Fruit fly (Drosophila melanogaster) whole organism, embryonic: Measurements from ENCODE around the gene Tmc.
A peak's percentile ranks its signal among the peaks of the same experiment; 100 is the strongest.

Source experiments
- Atf6 ChIP-seq: fragments of 200-800 bp; sonication (Bioruptor generic); IDR thresholded peaks from 2 replicates; pipeline ENCODE4 v1.3.6; 2022; ENCODE audit warnings: missing biosample characterization, missing genetic modification characterization
- BEAF-32 ChIP-seq: fragments of 200-800 bp; sonication (Bioruptor generic); optimal IDR thresholded peaks from 3 replicates; lab custom pipeline; 2017; ENCODE audit warnings: missing biosample characterization, missing genetic modification characterization, mild to moderate bottlenecking, moderate library complexity, missing genetic modification reagents
- C15 ChIP-seq: fragments of 200-800 bp; sonication (Bioruptor generic); IDR thresholded peaks from 3 replicates; pipeline ENCODE4 v1.3.6; 2022; ENCODE audit warnings: missing biosample characterization, missing genetic modification characterization
- CG10267 ChIP-seq: fragments of 200-800 bp; sonication (Bioruptor generic); optimal IDR thresholded peaks from 2 replicates; lab custom pipeline; 2018; ENCODE audit warnings: missing biosample characterization, mild to moderate bottlenecking, missing genetic modification characterization, moderate library complexity
- CG10366 ChIP-seq: fragments of 200-800 bp; sonication (Bioruptor generic); IDR thresholded peaks from 2 replicates; pipeline ENCODE4 v1.3.6; 2022; ENCODE audit warnings: missing biosample characterization, missing genetic modification characterization
- CG10654 ChIP-seq: fragments of 200-800 bp; sonication (Bioruptor generic); optimal IDR thresholded peaks from 2 replicates; lab custom pipeline; 2016; ENCODE audit warnings: missing biosample characterization, missing genetic modification characterization
- CG10959 ChIP-seq: fragments of 200-800 bp; sonication (Bioruptor generic); IDR thresholded peaks from 2 replicates; pipeline ENCODE4 v1.3.6; 2022; ENCODE audit warnings: missing biosample characterization, missing genetic modification characterization
- CG12071 ChIP-seq: fragments of 200-800 bp; sonication (Bioruptor generic); optimal IDR thresholded peaks from 3 replicates; lab custom pipeline; 2018; ENCODE audit warnings: missing biosample characterization, mild to moderate bottlenecking, missing genetic modification characterization
- CG12219 ChIP-seq: fragments of 200-800 bp; sonication (Bioruptor generic); optimal IDR thresholded peaks from 3 replicates; lab custom pipeline; 2018; ENCODE audit warnings: missing biosample characterization, mild to moderate bottlenecking, missing genetic modification characterization
- CG13123 ChIP-seq: fragments of 200-800 bp; sonication (Bioruptor generic); optimal IDR thresholded peaks from 2 replicates; lab custom pipeline; 2016; ENCODE audit warnings: missing biosample characterization, missing genetic modification characterization
- CG13287 ChIP-seq: fragments of 200-800 bp; sonication (Bioruptor generic); IDR thresholded peaks from 2 replicates; pipeline ENCODE4 v1.3.6; 2022; ENCODE audit warnings: missing biosample characterization, missing genetic modification characterization; ENCODE audit not compliant: partially characterized antibody
- CG13624 ChIP-seq: fragments of 200-800 bp; sonication (Bioruptor generic); optimal IDR thresholded peaks from 2 replicates; lab custom pipeline; 2016; ENCODE audit warnings: missing biosample characterization, missing genetic modification characterization
- CG14014 ChIP-seq: fragments of 200-800 bp; sonication (Bioruptor generic); IDR thresholded peaks from 2 replicates; pipeline ENCODE4 v1.3.6; 2022; ENCODE audit warnings: missing biosample characterization, missing genetic modification characterization
- CG2129 ChIP-seq: fragments of 200-800 bp; sonication (Bioruptor generic); IDR thresholded peaks from 2 replicates; pipeline ENCODE4 v1.3.6; 2022; ENCODE audit warnings: missing biosample characterization, missing genetic modification characterization; ENCODE audit not compliant: partially characterized antibody
- CG2202 ChIP-seq: fragments of 200-800 bp; sonication (Bioruptor generic); optimal IDR thresholded peaks from 2 replicates; lab custom pipeline; 2018; ENCODE audit warnings: missing biosample characterization, mild to moderate bottlenecking, missing genetic modification characterization
- CG2875 ChIP-seq: fragments of 200-800 bp; sonication (Bioruptor generic); optimal IDR thresholded peaks from 2 replicates; lab custom pipeline; 2017; ENCODE audit warnings: missing biosample characterization, mild to moderate bottlenecking, missing genetic modification characterization, missing genetic modification reagents
- CG30020 ChIP-seq: fragments of 200-800 bp; optimal IDR thresholded peaks from 2 replicates; lab custom pipeline; 2019; ENCODE audit warnings: missing biosample characterization, mild to moderate bottlenecking, missing genetic modification characterization, moderate library complexity
- CG7786 ChIP-seq: fragments of 200-800 bp; sonication (Bioruptor generic); optimal IDR thresholded peaks from 2 replicates; lab custom pipeline; 2016; ENCODE audit warnings: missing biosample characterization, missing genetic modification characterization
- CG7928 ChIP-seq: fragments of 200-800 bp; sonication (Bioruptor generic); optimal IDR thresholded peaks from 2 replicates; lab custom pipeline; 2017; ENCODE audit warnings: missing biosample characterization, mild to moderate bottlenecking, missing genetic modification characterization
- CG9609 ChIP-seq: fragments of 200-800 bp; sonication (Bioruptor generic); optimal IDR thresholded peaks from 3 replicates; lab custom pipeline; 2016; ENCODE audit warnings: missing biosample characterization, missing genetic modification characterization
- CHES-1-like ChIP-seq: fragments of 200-800 bp; sonication (Bioruptor generic); optimal IDR thresholded peaks from 2 replicates; lab custom pipeline; 2016; ENCODE audit warnings: missing biosample characterization, missing genetic modification characterization
- CTCF ChIP-seq: fragments of 200-800 bp; sonication (Bioruptor generic); optimal IDR thresholded peaks from 2 replicates; lab custom pipeline; 2017; ENCODE audit warnings: missing biosample characterization, mild to moderate bottlenecking, missing genetic modification characterization, moderate library complexity
- Eip74EF ChIP-seq, 2 experiments: fragments of 200-800 bp in 1 of 2; fragments of >200 bp in 1 of 2; sonication (Bioruptor generic) in 1 of 2; optimal IDR thresholded peaks; 2 replicates each; lab custom pipeline; 2017 to 2019; ENCODE audit warnings: missing biosample characterization in 2 of 2, missing genetic modification characterization in 2 of 2, mild to moderate bottlenecking in 1 of 2, moderate library complexity in 1 of 2
- HLHmδ ChIP-seq: fragments of 200-800 bp; sonication (Bioruptor generic); optimal IDR thresholded peaks from 2 replicates; lab custom pipeline; 2018; ENCODE audit warnings: missing biosample characterization, mild to moderate bottlenecking, missing genetic modification characterization, moderate library complexity
- HmgZ ChIP-seq: fragments of 200-800 bp; sonication (Bioruptor generic); optimal IDR thresholded peaks from 2 replicates; lab custom pipeline; 2018; ENCODE audit warnings: missing biosample characterization, mild to moderate bottlenecking, missing genetic modification characterization
- Max ChIP-seq: fragments of 200-800 bp; sonication (Bioruptor generic); optimal IDR thresholded peaks from 2 replicates; lab custom pipeline; 2016; ENCODE audit warnings: missing biosample characterization, mild to moderate bottlenecking, missing genetic modification characterization
- Ravus ChIP-seq: fragments of 200-800 bp; sonication (Bioruptor generic); IDR thresholded peaks from 2 replicates; pipeline ENCODE4 v1.3.6; 2022; ENCODE audit warnings: missing biosample characterization, missing genetic modification characterization
- Rfx ChIP-seq: fragments of 200-800 bp; sonication (Bioruptor generic); IDR thresholded peaks from 2 replicates; pipeline ENCODE4 v1.3.6; 2022; ENCODE audit warnings: missing biosample characterization, missing genetic modification characterization
- Side ChIP-seq: fragments of 200-800 bp; sonication (Bioruptor generic); optimal IDR thresholded peaks from 2 replicates; lab custom pipeline; 2016; ENCODE audit warnings: missing biosample characterization, missing genetic modification characterization
- Sry-δ ChIP-seq: fragments of 200-800 bp; sonication (Bioruptor generic); optimal IDR thresholded peaks from 2 replicates; lab custom pipeline; 2016; ENCODE audit warnings: missing biosample characterization, missing genetic modification characterization
- Ssrp ChIP-seq: fragments of 200-800 bp; sonication (Bioruptor generic); optimal IDR thresholded peaks from 2 replicates; lab custom pipeline; 2018; ENCODE audit warnings: missing biosample characterization, mild to moderate bottlenecking, missing genetic modification characterization, moderate library complexity
- ab ChIP-seq: fragments of 200-800 bp; sonication (Bioruptor generic); optimal IDR thresholded peaks from 2 replicates; lab custom pipeline; 2016; ENCODE audit warnings: missing biosample characterization, missing genetic modification characterization
- amos ChIP-seq: fragments of 200-800 bp; sonication (Bioruptor generic); IDR thresholded peaks from 2 replicates; pipeline ENCODE4 v1.3.6; 2022; ENCODE audit warnings: missing biosample characterization, missing genetic modification characterization; ENCODE audit not compliant: partially characterized antibody
- bbx ChIP-seq: fragments of 200-800 bp; sonication (Bioruptor generic); IDR thresholded peaks from 2 replicates; pipeline ENCODE4 v1.3.6; 2022; ENCODE audit warnings: missing biosample characterization, missing genetic modification characterization; ENCODE audit not compliant: partially characterized antibody
- chif ChIP-seq, 2 experiments: fragments of 200-800 bp; sonication (Bioruptor generic); optimal IDR thresholded peaks; 3 replicates each; lab custom pipeline; 2016; ENCODE audit warnings: missing biosample characterization in 2 of 2, missing genetic modification characterization in 2 of 2
- chm ChIP-seq: fragments of 200-800 bp; sonication (Bioruptor generic); IDR thresholded peaks from 2 replicates; pipeline ENCODE4 v1.3.6; 2022; ENCODE audit warnings: missing biosample characterization, missing genetic modification characterization
- dimm ChIP-seq: fragments of 200-800 bp; sonication (Bioruptor generic); IDR thresholded peaks from 2 replicates; pipeline ENCODE4 v1.3.6; 2022; ENCODE audit warnings: missing biosample characterization, missing genetic modification characterization
- dm ChIP-seq: fragments of 200-800 bp; sonication (Bioruptor generic); optimal IDR thresholded peaks from 3 replicates; lab custom pipeline; 2016; ENCODE audit warnings: missing biosample characterization, missing genetic modification characterization
- exex ChIP-seq: fragments of 200-800 bp; sonication (Bioruptor generic); optimal IDR thresholded peaks from 4 replicates; lab custom pipeline; 2018; ENCODE audit warnings: missing biosample characterization, mild to moderate bottlenecking, missing genetic modification characterization, moderate library complexity
- fru ChIP-seq: fragments of >200 bp; optimal IDR thresholded peaks from 2 replicates; lab custom pipeline; 2017
- maf-S ChIP-seq: fragments of 200-800 bp; sonication (Bioruptor generic); optimal IDR thresholded peaks from 2 replicates; lab custom pipeline; 2016; ENCODE audit warnings: missing biosample characterization, missing genetic modification characterization
- mirr ChIP-seq: fragments of 200-800 bp; sonication (Bioruptor generic); optimal IDR thresholded peaks from 3 replicates; lab custom pipeline; 2018; ENCODE audit warnings: missing biosample characterization, mild to moderate bottlenecking, missing genetic modification characterization
- nerfin-1 ChIP-seq: fragments of 200-800 bp; sonication (Bioruptor generic); optimal IDR thresholded peaks from 3 replicates; lab custom pipeline; 2019; ENCODE audit warnings: missing biosample characterization, mild to moderate bottlenecking, missing genetic modification characterization, moderate library complexity
- org-1 ChIP-seq: fragments of 200-800 bp; sonication (Bioruptor generic); optimal IDR thresholded peaks from 2 replicates; lab custom pipeline; 2017; ENCODE audit warnings: missing biosample characterization, missing genetic modification characterization
- pnt ChIP-seq: fragments of 200-800 bp; sonication (Bioruptor generic); optimal IDR thresholded peaks from 3 replicates; lab custom pipeline; 2016; ENCODE audit warnings: missing biosample characterization, missing genetic modification characterization
- sc ChIP-seq, 3 experiments: fragments of >200 bp in 2 of 3; fragments of 200-800 bp in 1 of 3; sonication (Bioruptor generic) in 1 of 3; optimal IDR thresholded peaks; 2 replicates in 2 of 3; 3 replicates in 1 of 3; lab custom pipeline; 2017; ENCODE audit warnings: mild to moderate bottlenecking in 1 of 3, missing biosample characterization in 1 of 3, missing genetic modification characterization in 1 of 3, missing genetic modification reagents in 1 of 3
- slp2 ChIP-seq: fragments of 200-800 bp; sonication (Bioruptor generic); optimal IDR thresholded peaks from 2 replicates; lab custom pipeline; 2016; ENCODE audit warnings: missing biosample characterization, missing genetic modification characterization
- sna ChIP-seq: fragments of 200-800 bp; sonication (Bioruptor generic); IDR thresholded peaks from 2 replicates; pipeline ENCODE4 v1.3.6; 2022; ENCODE audit warnings: missing biosample characterization, missing genetic modification characterization; ENCODE audit not compliant: partially characterized antibody
- stwl ChIP-seq: fragments of 200-800 bp; sonication (Bioruptor generic); optimal IDR thresholded peaks from 3 replicates; lab custom pipeline; 2018; ENCODE audit warnings: missing biosample characterization, mild to moderate bottlenecking, missing genetic modification characterization, moderate library complexity
- tgo ChIP-seq: fragments of 200-800 bp; sonication (Bioruptor generic); IDR thresholded peaks from 3 replicates; pipeline ENCODE4 v1.3.6; 2022; ENCODE audit warnings: missing biosample characterization, missing genetic modification characterization
- tna ChIP-seq: fragments of 200-800 bp; sonication (Bioruptor generic); IDR thresholded peaks from 2 replicates; pipeline ENCODE4 v1.3.6; 2022; ENCODE audit warnings: missing biosample characterization, missing genetic modification characterization; ENCODE audit not compliant: partially characterized antibody
- vvl ChIP-seq: fragments of 200-800 bp; sonication (Bioruptor generic); IDR thresholded peaks from 2 replicates; pipeline ENCODE4 v1.3.6; 2022; ENCODE audit warnings: missing biosample characterization, missing genetic modification characterization

Tmc gene

dm6 chr3L:9624014-9624413 lies 26.4 kb downstream of the Tmc start, which contains the start of gene CG3335 (continued):
- TF ChIP-seq Side (GFP tag; lab: Kevin White, UChicago) (no peak), CG10654 (no peak), CG7786 (GFP tag; lab: Kevin White, UChicago) (no peak), CG30020 (tag; lab: Kevin White, UChicago) (no peak), CG13287 (GFP tag; lab: Robert Waterston, UW) (peak; percentile 87), dm (GFP tag; lab: Kevin White, UChicago) (peak; percentile 95), sc (optimal IDR thresholded peaks at IDR 0.05; lab: Kevin White, UChicago) (no peak), sc (GFP tag; optimal IDR thresholded peaks at IDR 0.05; lab: Kevin White, UChicago) (no peak), vvl (GFP tag; lab: Robert Waterston, UW) (no peak), C15 (GFP tag; lab: Robert Waterston, UW) (no peak), CG13624 (GFP tag; lab: Kevin White, UChicago) (no peak), amos (GFP tag; lab: Robert Waterston, UW) (peak; percentile 82), Eip74EF (GFP tag; optimal IDR thresholded peaks at IDR 0.05; lab: Kevin White, UChicago) (no peak), CG2202 (tag; lab: Kevin White, UChicago) (no peak), CG13123 (GFP tag; lab: Kevin White, UChicago) (no peak), tgo (GFP tag; lab: Robert Waterston, UW) (no peak), chif (GFP tag; optimal IDR thresholded peaks at IDR 0.05; lab: Kevin White, UChicago) (no peak), HmgZ (tag; lab: Kevin White, UChicago) (peak; percentile 30), CG2875 (GFP tag; lab: Kevin White, UChicago) (no peak), sna (GFP tag; lab: Robert Waterston, UW) (peak; percentile 49; the same call in 1 of the 2 replicates), Max (GFP tag; lab: Kevin White, UChicago) (peak; percentile 50), tna (no peak), dimm (no peak), CG2129 (GFP tag; lab: Robert Waterston, UW) (peak; percentile 46; the same call in 1 of the 2 replicates), HLHmδ (GFP tag; lab: Kevin White, UChicago) (no peak), stwl (tag; lab: Kevin White, UChicago) (peak; percentile 72), nerfin-1 (tag; lab: Kevin White, UChicago) (no peak), Atf6 (GFP tag; lab: Robert Waterston, UW) (no peak), CG14014 (no peak), Sry-δ (GFP tag; lab: Kevin White, UChicago) (peak; percentile 78), chm (GFP tag; lab: Robert Waterston, UW) (no peak), fru (lab: Kevin White, UChicago) (no peak), CTCF (GFP tag; lab: Kevin White, UChicago) (peak; percentile 34), slp2 (GFP tag; lab: Kevin White, UChicago) (no peak), pnt (GFP tag; lab: Kevin White, UChicago) (no peak), Ssrp (tag; lab: Kevin White, UChicago) (no peak), CG10267 (tag; lab: Kevin White, UChicago) (no peak), CG12219 (no peak), exex (tag; lab: Kevin White, UChicago) (no peak), CG9609 (GFP tag; lab: Kevin White, UChicago) (no peak), CG7928 (no peak), maf-S (GFP tag; lab: Kevin White, UChicago) (no peak), CG10366 (GFP tag; lab: Robert Waterston, UW) (no peak), org-1 (GFP tag; lab: Kevin White, UChicago) (no peak), ab (no peak), bbx (peak; percentile 75), Rfx (GFP tag; lab: Robert Waterston, UW) (no peak), Ravus (GFP tag; lab: Robert Waterston, UW) (no peak), mirr (GFP tag; lab: Kevin White, UChicago) (no peak), CG10959 (GFP tag; lab: Robert Waterston, UW) (no peak), CHES-1-like (GFP tag; lab: Kevin White, UChicago) (peak; percentile 14), BEAF-32 (peak; percentile 76), CG12071 (GFP tag; lab: Kevin White, UChicago) (no peak)
